Fruit fly (Drosophila melanogaster): ENCODE data around the gene Hsc20.

Hsc20 gene

dm6 chr3L:16211156-16211935, 21.6 kb upstream of the Hsc20 start (continued):
- TF ChIP-seq tap (tag; optimal IDR thresholded peaks at IDR 0.05) (no peak), CG6175 (GFP tag; IDR thresholded peaks at IDR 0.05) (peak; percentile 37; the same call in 1 of the 3 replicates), CG9215 (GFP tag; IDR thresholded peaks at IDR 0.05) (no peak), kay (GFP tag; optimal IDR thresholded peaks at IDR 0.05) (no peak), CG1603 (tag; optimal IDR thresholded peaks at IDR 0.05) (no peak), Doc2 (GFP tag; IDR thresholded peaks at IDR 0.05) (no peak), Hand (GFP tag; optimal IDR thresholded peaks at IDR 0.05) (no peak), az2 (GFP tag; optimal IDR thresholded peaks at IDR 0.05) (no peak), CG15696 (tag; optimal IDR thresholded peaks at IDR 0.05) (no peak), pros (GFP tag; optimal IDR thresholded peaks at IDR 0.05) (no peak), Ptx1 (GFP tag; IDR thresholded peaks at IDR 0.05) (0 out of 2 replicates have a peak, but pooled peaks have one; percentile 30), Blimp-1 (GFP tag; optimal IDR thresholded peaks at IDR 0.05) (peak; percentile 15), CG1832 (GFP tag; optimal IDR thresholded peaks at IDR 0.05) (peak; percentile 74), CG7839 (tag; optimal IDR thresholded peaks at IDR 0.05) (peak; percentile 17), pita (GFP tag; optimal IDR thresholded peaks at IDR 0.05) (no peak), CG10321 (GFP tag; IDR thresholded peaks at IDR 0.05) (peak; percentile 82), gro (GFP tag; optimal IDR thresholded peaks at IDR 0.05) (no peak), fd96Cb (tag; optimal IDR thresholded peaks at IDR 0.05) (peak; percentile 23), trh (GFP tag; optimal IDR thresholded peaks at IDR 0.05) (no peak), gem (tag; optimal IDR thresholded peaks at IDR 0.05) (peak; percentile 60), CG9876 (GFP tag; optimal IDR thresholded peaks at IDR 0.05) (no peak), CG31441 (GFP tag; IDR thresholded peaks at IDR 0.05) (peak; percentile 25; the same call in 1 of the 2 replicates), CHES-1-like (GFP tag; optimal IDR thresholded peaks at IDR 0.05) (no peak), Mad (GFP tag; optimal IDR thresholded peaks at IDR 0.05) (no peak), CG8281 (tag; optimal IDR thresholded peaks at IDR 0.05) (no peak), ttk (GFP tag; IDR thresholded peaks at IDR 0.05) (no peak), CG15514 (GFP tag; optimal IDR thresholded peaks at IDR 0.05) (no peak), Hr3 (GFP tag; optimal IDR thresholded peaks at IDR 0.05) (peak; percentile 12), CG13296 (GFP tag; optimal IDR thresholded peaks at IDR 0.05) (no peak), prd (optimal IDR thresholded peaks at IDR 0.05) (no peak), prd (GFP tag; IDR thresholded peaks at IDR 0.05) (0 out of 3 replicates have a peak, but pooled peaks have one; percentile 15), Vsx1 (GFP tag; optimal IDR thresholded peaks at IDR 0.05) (no peak), CG14965 (GFP tag; optimal IDR thresholded peaks at IDR 0.05; ENCODE audit: borderline replicate concordance) (no peak), tna (GFP tag; IDR thresholded peaks at IDR 0.05; ENCODE audit: partially characterized antibody) (no peak), sob (GFP tag; IDR thresholded peaks at IDR 0.05) (no peak), Xrp1 (GFP tag; IDR thresholded peaks at IDR 0.05) (no peak), CG14050 (GFP tag; IDR thresholded peaks at IDR 0.05) (peak; percentile 10; the same call in 1 of the 3 replicates), Bteb2 (GFP tag; optimal IDR thresholded peaks at IDR 0.05) (no peak), CG11504 (tag; optimal IDR thresholded peaks at IDR 0.05) (peak; percentile 59), nom (GFP tag; optimal IDR thresholded peaks at IDR 0.05) (no peak), esg (GFP tag; conservative IDR thresholded peaks at IDR 0.05) (no peak), Deaf1 (tag; optimal IDR thresholded peaks at IDR 0.05) (peak; percentile 10), tx (GFP tag; optimal IDR thresholded peaks at IDR 0.05) (no peak), Ravus (GFP tag; IDR thresholded peaks at IDR 0.05) (no peak), MBD-R2 (GFP tag; IDR thresholded peaks at IDR 0.05) (0 out of 2 replicates have a peak, but pooled peaks have one; percentile 6), CG7556 (GFP tag; optimal IDR thresholded peaks at IDR 0.05) (peak; percentile 56), CG18764 (GFP tag; optimal IDR thresholded peaks at IDR 0.05) (no peak), CG4424 (GFP tag; optimal IDR thresholded peaks at IDR 0.05) (peak; percentile 20), CG10565 (GFP tag; optimal IDR thresholded peaks at IDR 0.05) (no peak), CG3995 (GFP tag; optimal IDR thresholded peaks at IDR 0.05) (no peak)

All from whole organism, embryonic.